Worm (Caenorhabditis elegans): ENCODE results near the gene arrd-14.
"Not testable (repeated sequence)": the region's sequence is repeated elsewhere in the genome, so short reads cannot be mapped to it uniquely, and the experiment has no call there.

DNA sequence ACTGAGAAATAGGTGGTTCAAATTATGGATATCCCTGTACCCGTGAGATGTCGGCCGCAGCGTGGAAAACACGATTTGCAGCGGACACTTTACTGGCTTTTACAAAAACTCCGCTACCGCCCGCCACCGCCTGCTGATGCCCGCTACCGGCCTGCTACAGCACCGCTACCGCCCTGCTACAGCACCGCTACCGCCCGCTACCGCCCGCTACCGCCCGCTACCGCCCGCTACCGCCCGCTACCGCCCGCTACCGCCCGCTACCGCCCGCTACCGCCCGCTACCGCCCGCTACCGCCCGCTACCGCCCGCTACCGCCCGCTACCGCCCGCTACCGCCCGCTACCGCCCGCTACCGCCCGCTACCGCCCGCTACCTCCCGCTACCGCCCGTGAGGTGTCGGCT lies 38.6 kb downstream of the arrd-14 start:
- not testable (repeated sequence) for TF ChIP-seq eyg-1 (tag; optimal IDR thresholded peaks at IDR 0.05); nfya-1 (tag; optimal IDR thresholded peaks at IDR 0.05); ets-4 (tag; optimal IDR thresholded peaks at IDR 0.05); F13H6.1 (tag; optimal IDR thresholded peaks at IDR 0.05); pqm-1 (tag; optimal IDR thresholded peaks at IDR 0.05); fkh-10 (GFP tag; optimal IDR thresholded peaks at IDR 0.05); pag-3 (tag; optimal IDR thresholded peaks at IDR 0.05; ENCODE audit: borderline replicate concordance); elt-4 (tag; optimal IDR thresholded peaks at IDR 0.05); pha-2 (tag; optimal IDR thresholded peaks at IDR 0.05); lin-11 (tag; optimal IDR thresholded peaks at IDR 0.05); ahr-1 (tag; optimal IDR thresholded peaks at IDR 0.05); ceh-45 (GFP tag; IDR thresholded peaks at IDR 0.05); ceh-31 (tag; optimal IDR thresholded peaks at IDR 0.05); unc-86 (tag; optimal IDR thresholded peaks at IDR 0.05)
